Fruit fly (Drosophila melanogaster) whole organism, adult: ENCODE measurements around the gene mnb.

Experiments
- CG12768 ChIP-seq: fragments of 200-800 bp; sonication (Bioruptor generic); optimal IDR thresholded peaks from 2 replicates; lab custom pipeline; 2017; ENCODE audit warnings: missing biosample characterization, missing genetic modification characterization, mild to moderate bottlenecking, moderate library complexity, missing genetic modification reagents
- CG14711 ChIP-seq: fragments of 200-800 bp; sonication (Bioruptor generic); optimal IDR thresholded peaks from 2 replicates; lab custom pipeline; 2018; ENCODE audit warnings: missing biosample characterization, mild to moderate bottlenecking, missing genetic modification characterization, moderate library complexity
- cic ChIP-seq: fragments of 200-800 bp; sonication (Bioruptor generic); optimal IDR thresholded peaks from 2 replicates; lab custom pipeline; 2017; ENCODE audit warnings: missing biosample characterization, mild to moderate bottlenecking, missing genetic modification characterization, moderate library complexity
- cnc ChIP-seq, 2 experiments: fragments of >200 bp; optimal IDR thresholded peaks; 2 replicates each; lab custom pipeline; 2017
- tj ChIP-seq: fragments of 200-800 bp; sonication (Bioruptor generic); optimal IDR thresholded peaks from 3 replicates; lab custom pipeline; 2017; ENCODE audit warnings: missing biosample characterization, mild to moderate bottlenecking, missing genetic modification characterization, moderate library complexity
- toe ChIP-seq: fragments of 200-800 bp; sonication (Bioruptor generic); optimal IDR thresholded peaks from 2 replicates; lab custom pipeline; 2016; ENCODE audit warnings: missing biosample characterization, missing genetic modification characterization

dm6 chrX:17836420-17836932, 50.5 kb downstream of the mnb start:
- TF ChIP-seq cnc (optimal IDR thresholded peaks at IDR 0.05; lab: Kevin White, UChicago) (no peak), CG14711 (no peak), tj (GFP tag; lab: Kevin White, UChicago) (no peak), toe (GFP tag; lab: Kevin White, UChicago) (no peak), CG12768 (GFP tag; lab: Kevin White, UChicago) (no peak), cic (GFP tag; lab: Kevin White, UChicago) (no peak)
